Worm (Caenorhabditis elegans): ENCODE measurements around the gene mdt-11.

mdt-11 gene

ce11 chrIII:5026366-5026765 is 5.3 kb downstream of the mdt-11 start:
- TF ChIP-seq cebp-1 (GFP tag; IDR thresholded peaks at IDR 0.05) = no peak
- peak; percentile 64 for TF ChIP-seq cebp-1 (tag; optimal IDR thresholded peaks at IDR 0.05)
- no peak for TF ChIP-seq nhr-120 (GFP tag; IDR thresholded peaks at IDR 0.05)
- TF ChIP-seq D2030.7 (GFP tag; IDR thresholded peaks at IDR 0.05) = no peak

- TF ChIP-seq hmg-20 (GFP tag; IDR thresholded peaks at IDR 0.05) = 0 out of 2 replicates have a peak, but pooled peaks have one; percentile 14
- TF ChIP-seq ztf-6 (GFP tag; IDR thresholded peaks at IDR 0.05) = no peak
- peak; percentile 22 for TF ChIP-seq atf-7 (tag; optimal IDR thresholded peaks at IDR 0.05)
- no peak for TF ChIP-seq ceh-91 (GFP tag; IDR thresholded peaks at IDR 0.05)
- TF ChIP-seq lin-35 (GFP tag; optimal IDR thresholded peaks at IDR 0.05) = no peak
- 0 out of 2 replicates have a peak, but pooled peaks have one; percentile 3 for TF ChIP-seq hmg-1.2 (GFP tag; IDR thresholded peaks at IDR 0.05)
Observed at ce11 chrIII:5027219-5027618, 6.2 kb downstream of the mdt-11 start.

ce11 chrIII:5030629-5031028 is 9.6 kb downstream of the mdt-11 start, which contains the start of gene klp-6:
Gene klp-6, plus strand, starts transcription at chrIII:5030929.
- TF ChIP-seq B0035.1 (tag; optimal IDR thresholded peaks at IDR 0.05) = no peak
- no peak for TF ChIP-seq dox-1 (GFP tag; IDR thresholded peaks at IDR 0.05)
- no peak for TF ChIP-seq snpc-4 (GFP tag; optimal IDR thresholded peaks at IDR 0.05)
- no peak for TF ChIP-seq snpc-4 (tag; optimal IDR thresholded peaks at IDR 0.05)
- TF ChIP-seq let-526 (GFP tag; IDR thresholded peaks at IDR 0.05) = no peak
- TF ChIP-seq hsf-1 (GFP tag; IDR thresholded peaks at IDR 0.05) = no peak
- TF ChIP-seq snpc-1.1 (tag; optimal IDR thresholded peaks at IDR 0.05; ENCODE audit: insufficient read depth) = no peak
- TF ChIP-seq dpl-1 (GFP tag; optimal IDR thresholded peaks at IDR 0.05) = no peak
- TF ChIP-seq lin-26 (GFP tag; IDR thresholded peaks at IDR 0.05) = no peak
- no peak for TF ChIP-seq repo-1 (tag; optimal IDR thresholded peaks at IDR 0.05)
- no peak for TF ChIP-seq nhr-179 (tag; optimal IDR thresholded peaks at IDR 0.05)
- no peak for TF ChIP-seq bed-2 (GFP tag; IDR thresholded peaks at IDR 0.05)
- TF ChIP-seq rcor-1 (GFP tag; IDR thresholded peaks at IDR 0.05) = no peak
- no peak for TF ChIP-seq akir-1 (GFP tag; optimal IDR thresholded peaks at IDR 0.05)
- TF ChIP-seq K11D2.4 (GFP tag; IDR thresholded peaks at IDR 0.05) = no peak
- no peak for TF ChIP-seq madf-8 (GFP tag; conservative IDR thresholded peaks at IDR 0.05)
- no peak for TF ChIP-seq cebp-2 (GFP tag; IDR thresholded peaks at IDR 0.05)

ce11 chrIII:5031375-5031836 is 10.4 kb downstream of the mdt-11 start:
- TF ChIP-seq sptf-2 (GFP tag; optimal IDR thresholded peaks at IDR 0.05) (peak; percentile 44), F49E8.2 (tag; optimal IDR thresholded peaks at IDR 0.05; ENCODE audit: insufficient read depth) (peak; percentile 9), mcd-1 (GFP tag; IDR thresholded peaks at IDR 0.05) (peak; percentile 84), rpc-1 (optimal IDR thresholded peaks at IDR 0.05) (peak; percentile 71), rpc-1 (tag; optimal IDR thresholded peaks at IDR 0.05) (peak; percentile 63), ztf-25 (GFP tag; IDR thresholded peaks at IDR 0.05) (0 out of 2 replicates have a peak, but pooled peaks have one; percentile 17), athp-1 (tag; optimal IDR thresholded peaks at IDR 0.05) (peak; percentile 46), ztf-26 (tag; optimal IDR thresholded peaks at IDR 0.05) (peak; percentile 78), cebp-2 (GFP tag; IDR thresholded peaks at IDR 0.05) (peak; percentile 34; the same call in 1 of the 2 replicates), madf-3 (GFP tag; IDR thresholded peaks at IDR 0.05) (peak; percentile 62; the same call in 1 of the 2 replicates), die-1 (tag; optimal IDR thresholded peaks at IDR 0.05) (peak; percentile 48), madf-8 (GFP tag; conservative IDR thresholded peaks at IDR 0.05) (0 out of 2 replicates have a peak, but pooled peaks have one; percentile 27), D2030.7 (GFP tag; IDR thresholded peaks at IDR 0.05) (peak; percentile 90), hlh-12 (tag; optimal IDR thresholded peaks at IDR 0.05) (peak; percentile 8), Y56A3A.18 (GFP tag; IDR thresholded peaks at IDR 0.05) (peak; percentile 84; the same call in 1 of the 2 replicates), nhr-80 (tag; optimal IDR thresholded peaks at IDR 0.05) (peak; percentile 89), B0261.1 (tag; optimal IDR thresholded peaks at IDR 0.05) (peak; percentile 79), madf-6 (GFP tag; IDR thresholded peaks at IDR 0.05) (peak; percentile 70), F10E7.11 (tag; optimal IDR thresholded peaks at IDR 0.05) (peak; percentile 67), ceh-79 (tag; optimal IDR thresholded peaks at IDR 0.05) (peak; percentile 68), bed-2 (GFP tag; IDR thresholded peaks at IDR 0.05) (0 out of 2 replicates have a peak, but pooled peaks have one; percentile 14), lin-26 (GFP tag; IDR thresholded peaks at IDR 0.05) (peak; percentile 91), Y53G8AR.9 (GFP tag; conservative IDR thresholded peaks at IDR 0.05) (peak; percentile 74), repo-1 (tag; optimal IDR thresholded peaks at IDR 0.05) (peak; percentile 90)
